Worm (Caenorhabditis elegans) whole organism, L4/young adult: Measurements from ENCODE around the gene kbp-1.

Source experiments
- dao-5 ChIP-seq: sonication (generic microtip); optimal IDR thresholded peaks from 2 replicates; lab custom pipeline; 2016; ENCODE audit warnings: missing genotype, missing genetic modification characterization, moderate library complexity, missing compliant biosample characterization
- him-1 ChIP-seq: sonication (generic microtip); optimal IDR thresholded peaks from 2 replicates; lab custom pipeline; 2016; ENCODE audit warnings: missing genotype, missing genetic modification reagents, missing genetic modification characterization, missing compliant biosample characterization

DNA sequence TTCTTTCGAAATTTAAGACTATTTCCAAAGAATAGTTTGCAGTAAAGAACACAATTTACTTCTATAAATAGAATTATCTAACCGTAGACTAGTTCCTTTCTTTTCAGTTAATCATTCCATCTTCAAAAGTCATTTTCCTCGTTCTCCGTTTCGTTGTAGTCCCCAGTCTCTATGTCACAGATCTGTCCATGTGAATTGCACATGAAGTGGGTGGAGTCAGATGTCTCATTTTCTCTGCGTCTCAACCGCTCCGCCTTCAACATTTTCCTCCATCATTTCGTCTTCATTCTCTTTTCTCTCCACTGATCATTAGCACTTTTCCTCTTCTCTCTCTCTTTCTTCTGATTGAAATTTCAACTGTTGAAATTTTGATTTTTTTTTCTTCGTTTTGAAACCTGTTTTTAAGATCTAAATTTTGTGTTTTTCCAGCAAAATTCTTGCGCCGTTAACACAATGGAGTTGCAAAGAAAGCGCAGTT lies 28.2 kb downstream of the kbp-1 start, which contains the start of gene T07E3.4:
- TF ChIP-seq him-1 (tag; lab: Kevin White, UChicago) (no peak), dao-5 (tag; lab: Kevin White, UChicago) (no peak)
